Fruit fly (Drosophila melanogaster) whole organism, embryonic: ENCODE measurements around the gene CG10252.

Experiments
- CG11504 ChIP-seq: fragments of 200-800 bp; sonication (Bioruptor generic); optimal IDR thresholded peaks from 3 replicates; lab custom pipeline; 2019; ENCODE audit warnings: missing biosample characterization, mild to moderate bottlenecking, missing genetic modification characterization, moderate library complexity
- CG11723 ChIP-seq: fragments of 200-800 bp; sonication (Bioruptor generic); optimal IDR thresholded peaks from 2 replicates; lab custom pipeline; 2017; ENCODE audit warnings: missing biosample characterization, mild to moderate bottlenecking, missing genetic modification characterization
- CG12219 ChIP-seq: fragments of 200-800 bp; sonication (Bioruptor generic); optimal IDR thresholded peaks from 3 replicates; lab custom pipeline; 2018; ENCODE audit warnings: missing biosample characterization, mild to moderate bottlenecking, missing genetic modification characterization
- CG12236 ChIP-seq: fragments of 200-800 bp; sonication (Bioruptor generic); optimal IDR thresholded peaks from 2 replicates; lab custom pipeline; 2016; ENCODE audit warnings: missing biosample characterization, missing genetic modification characterization
- CG12769 ChIP-seq: fragments of 200-800 bp; sonication (Bioruptor generic); optimal IDR thresholded peaks from 2 replicates; lab custom pipeline; 2019; ENCODE audit warnings: missing biosample characterization, mild to moderate bottlenecking, missing genetic modification characterization, moderate library complexity
- CG14667 ChIP-seq: fragments of 200-800 bp; sonication (Bioruptor generic); IDR thresholded peaks from 2 replicates; pipeline ENCODE4 v1.3.6; 2022; ENCODE audit warnings: missing biosample characterization, missing genetic modification characterization
- CG15073 ChIP-seq: fragments of 200-800 bp; sonication (Bioruptor generic); optimal IDR thresholded peaks from 2 replicates; lab custom pipeline; 2016; ENCODE audit warnings: missing biosample characterization, missing genetic modification characterization
- CG15479 ChIP-seq: fragments of 200-800 bp; sonication (Bioruptor generic); optimal IDR thresholded peaks from 3 replicates; lab custom pipeline; 2019; ENCODE audit warnings: missing biosample characterization, mild to moderate bottlenecking, missing genetic modification characterization, moderate library complexity
- CG1603 ChIP-seq: fragments of 200-800 bp; sonication (Bioruptor generic); optimal IDR thresholded peaks from 2 replicates; lab custom pipeline; 2019; ENCODE audit warnings: missing biosample characterization, mild to moderate bottlenecking, missing genetic modification characterization, moderate library complexity
- CG17361 ChIP-seq: fragments of 200-800 bp; sonication (Bioruptor generic); IDR thresholded peaks from 3 replicates; pipeline ENCODE4 v1.3.6; 2022; ENCODE audit warnings: missing biosample characterization, missing genetic modification characterization
- CG17612 ChIP-seq: fragments of 200-800 bp; sonication (Bioruptor generic); IDR thresholded peaks from 2 replicates; pipeline ENCODE4 v1.3.6; 2022; ENCODE audit warnings: missing biosample characterization, missing genetic modification characterization
- CG1792 ChIP-seq: fragments of 200-800 bp; sonication (Bioruptor generic); optimal IDR thresholded peaks from 2 replicates; lab custom pipeline; 2016; ENCODE audit warnings: missing biosample characterization, missing genetic modification characterization
- CG30431 ChIP-seq: fragments of 200-800 bp; sonication (Bioruptor generic); optimal IDR thresholded peaks from 2 replicates; lab custom pipeline; 2017; ENCODE audit warnings: missing biosample characterization, missing genetic modification characterization
- CG31365 ChIP-seq: fragments of 200-800 bp; sonication (Bioruptor generic); optimal IDR thresholded peaks from 2 replicates; lab custom pipeline; 2018; ENCODE audit warnings: missing biosample characterization, mild to moderate bottlenecking, missing genetic modification characterization
- CG6175 ChIP-seq: fragments of 200-800 bp; sonication (Bioruptor generic); IDR thresholded peaks from 3 replicates; pipeline ENCODE4 v1.3.6; 2022; ENCODE audit warnings: missing biosample characterization, missing genetic modification characterization
- CG9817 ChIP-seq: fragments of 200-800 bp; sonication (Bioruptor generic); optimal IDR thresholded peaks from 2 replicates; lab custom pipeline; 2018; ENCODE audit warnings: missing biosample characterization, mild to moderate bottlenecking, missing genetic modification characterization, moderate library complexity
- CG9876 ChIP-seq: fragments of 200-800 bp; sonication (Bioruptor generic); optimal IDR thresholded peaks from 2 replicates; lab custom pipeline; 2016; ENCODE audit warnings: missing biosample characterization, missing genetic modification characterization
- CkIIα-i1 ChIP-seq: fragments of 200-800 bp; sonication (Bioruptor generic); IDR thresholded peaks from 2 replicates; pipeline ENCODE4 v1.3.6; 2022; ENCODE audit warnings: missing biosample characterization, missing genetic modification characterization
- CoRest ChIP-seq: fragments of 200-800 bp; sonication (Bioruptor generic); optimal IDR thresholded peaks from 3 replicates; lab custom pipeline; 2018; ENCODE audit warnings: missing biosample characterization, mild to moderate bottlenecking, missing genetic modification characterization, moderate library complexity
- Dfd ChIP-seq, 2 experiments: fragments of >200 bp; optimal IDR thresholded peaks; 2 replicates each; lab custom pipeline; 2017; ENCODE audit warnings: missing biosample characterization in 2 of 2, missing genetic modification characterization in 2 of 2
- Hr51 ChIP-seq, 2 experiments: fragments of 200-800 bp; sonication (Bioruptor generic); optimal IDR thresholded peaks; 2 replicates in 1 of 2; 3 replicates in 1 of 2; lab custom pipeline; 2016 to 2018; ENCODE audit warnings: missing biosample characterization in 2 of 2, missing genetic modification characterization in 2 of 2, mild to moderate bottlenecking in 1 of 2, moderate library complexity in 1 of 2
- Nf-YC ChIP-seq: fragments of 200-800 bp; optimal IDR thresholded peaks from 3 replicates; lab custom pipeline; 2019; ENCODE audit warnings: missing biosample characterization, mild to moderate bottlenecking, missing genetic modification characterization, moderate library complexity
- Poxn ChIP-seq: fragments of 200-800 bp; sonication (Bioruptor generic); IDR thresholded peaks from 2 replicates; pipeline ENCODE4 v1.3.6; 2022; ENCODE audit warnings: missing biosample characterization, missing genetic modification characterization
- Six4 ChIP-seq: fragments of 200-800 bp; sonication (Bioruptor generic); optimal IDR thresholded peaks from 2 replicates; lab custom pipeline; 2016; ENCODE audit warnings: missing biosample characterization, missing genetic modification characterization
- Spps ChIP-seq: fragments of 200-800 bp; sonication (Bioruptor generic); optimal IDR thresholded peaks from 2 replicates; lab custom pipeline; 2018; ENCODE audit warnings: missing biosample characterization, mild to moderate bottlenecking, missing genetic modification characterization
- Sry-β ChIP-seq: fragments of 200-800 bp; sonication (Bioruptor generic); optimal IDR thresholded peaks from 2 replicates; lab custom pipeline; 2018; ENCODE audit warnings: missing biosample characterization, mild to moderate bottlenecking, missing genetic modification characterization, moderate library complexity
- Stat92E ChIP-seq, 3 experiments: fragments of >200 bp in 2 of 3; fragments of 200-800 bp in 1 of 3; sonication (Bioruptor generic) in 1 of 3; optimal IDR thresholded peaks; 2 replicates each; lab custom pipeline; 2017 to 2019; ENCODE audit warnings: missing biosample characterization in 3 of 3, missing genetic modification characterization in 3 of 3, mild to moderate bottlenecking in 1 of 3, moderate library complexity in 1 of 3
- Taf1 ChIP-seq: fragments of 200-800 bp; sonication (Bioruptor generic); IDR thresholded peaks from 2 replicates; pipeline ENCODE4 v1.3.6; 2022; ENCODE audit warnings: missing biosample characterization, missing genetic modification characterization
- al ChIP-seq: fragments of 200-800 bp; sonication (Bioruptor generic); IDR thresholded peaks from 2 replicates; pipeline ENCODE4 v1.3.6; 2022; ENCODE audit warnings: missing biosample characterization, missing genetic modification characterization
- cas ChIP-seq: fragments of 200-800 bp; sonication (Bioruptor generic); IDR thresholded peaks from 2 replicates; pipeline ENCODE4 v1.3.6; 2022; ENCODE audit warnings: missing biosample characterization, missing genetic modification characterization
- corto ChIP-seq: fragments of 200-800 bp; sonication (Bioruptor generic); optimal IDR thresholded peaks from 2 replicates; lab custom pipeline; 2016; ENCODE audit warnings: missing biosample characterization, mild to moderate bottlenecking, missing genetic modification characterization, moderate library complexity
- emc ChIP-seq: fragments of 200-800 bp; sonication (Bioruptor generic); optimal IDR thresholded peaks from 2 replicates; lab custom pipeline; 2016; ENCODE audit warnings: missing biosample characterization, missing genetic modification characterization
- grau ChIP-seq: fragments of 200-800 bp; optimal IDR thresholded peaks from 3 replicates; lab custom pipeline; 2019; ENCODE audit warnings: missing biosample characterization, mild to moderate bottlenecking, missing genetic modification characterization, moderate library complexity
- grn ChIP-seq: fragments of 200-800 bp; sonication (Bioruptor generic); optimal IDR thresholded peaks from 3 replicates; lab custom pipeline; 2017; ENCODE audit warnings: missing biosample characterization, missing genetic modification characterization
- jumu ChIP-seq: fragments of 200-800 bp; sonication (Bioruptor generic); optimal IDR thresholded peaks from 3 replicates; lab custom pipeline; 2016; ENCODE audit warnings: missing biosample characterization, missing genetic modification characterization
- luna ChIP-seq: fragments of 200-800 bp; sonication (Bioruptor generic); optimal IDR thresholded peaks from 2 replicates; lab custom pipeline; 2016; ENCODE audit warnings: missing biosample characterization, missing genetic modification characterization
- odd ChIP-seq: fragments of 200-800 bp; sonication (Bioruptor generic); optimal IDR thresholded peaks from 2 replicates; lab custom pipeline; 2017; ENCODE audit warnings: missing biosample characterization, mild to moderate bottlenecking, missing genetic modification characterization
- pros ChIP-seq: fragments of 200-800 bp; sonication (Bioruptor generic); optimal IDR thresholded peaks from 3 replicates; lab custom pipeline; 2019; ENCODE audit warnings: missing biosample characterization, mild to moderate bottlenecking, missing genetic modification characterization, moderate library complexity
- pum ChIP-seq: fragments of 200-800 bp; sonication (Bioruptor generic); optimal IDR thresholded peaks from 2 replicates; lab custom pipeline; 2016; ENCODE audit warnings: missing biosample characterization, missing genetic modification characterization
- pzg ChIP-seq: fragments of 200-800 bp; sonication (Bioruptor generic); optimal IDR thresholded peaks from 3 replicates; lab custom pipeline; 2018; ENCODE audit warnings: missing biosample characterization, mild to moderate bottlenecking, missing genetic modification characterization, moderate library complexity
- ro ChIP-seq: fragments of 200-800 bp; sonication (Bioruptor generic); IDR thresholded peaks from 2 replicates; pipeline ENCODE4 v1.3.6; 2022; ENCODE audit warnings: missing biosample characterization, missing genetic modification characterization
- schlank ChIP-seq: fragments of 200-800 bp; sonication (Bioruptor generic); optimal IDR thresholded peaks from 2 replicates; lab custom pipeline; 2018; ENCODE audit warnings: missing biosample characterization, mild to moderate bottlenecking, missing genetic modification characterization
- shn ChIP-seq: fragments of 200-800 bp; sonication (Bioruptor generic); optimal IDR thresholded peaks from 3 replicates; lab custom pipeline; 2016; ENCODE audit warnings: missing biosample characterization, missing genetic modification characterization
- slp2 ChIP-seq: fragments of 200-800 bp; sonication (Bioruptor generic); optimal IDR thresholded peaks from 2 replicates; lab custom pipeline; 2016; ENCODE audit warnings: missing biosample characterization, missing genetic modification characterization
- trem ChIP-seq: fragments of 200-800 bp; optimal IDR thresholded peaks from 3 replicates; lab custom pipeline; 2019; ENCODE audit warnings: missing biosample characterization, mild to moderate bottlenecking, missing genetic modification characterization, moderate library complexity
- ttk ChIP-seq: fragments of 200-800 bp; sonication (Bioruptor generic); IDR thresholded peaks from 2 replicates; pipeline ENCODE4 v2.1.2; 2022; ENCODE audit warnings: missing biosample characterization, missing genetic modification characterization
- unc-4 ChIP-seq: fragments of 200-800 bp; sonication (Bioruptor generic); IDR thresholded peaks from 2 replicates; pipeline ENCODE4 v1.3.6; 2022; ENCODE audit warnings: missing biosample characterization, missing genetic modification characterization; ENCODE audit not compliant: partially characterized antibody
- unpg ChIP-seq: fragments of 200-800 bp; sonication (Bioruptor generic); optimal IDR thresholded peaks from 3 replicates; lab custom pipeline; 2018; ENCODE audit warnings: missing biosample characterization, mild to moderate bottlenecking, missing genetic modification characterization, moderate library complexity
- vvl ChIP-seq: fragments of 200-800 bp; sonication (Bioruptor generic); IDR thresholded peaks from 2 replicates; pipeline ENCODE4 v1.3.6; 2022; ENCODE audit warnings: missing biosample characterization, missing genetic modification characterization

The CG10252 gene

dm6 chr3R:23729632-23730471 is 33.8 kb upstream of the CG10252 start (continued):
- TF ChIP-seq odd (GFP tag; lab: Kevin White, UChicago) (no peak), corto (no peak), ttk (GFP tag; lab: Robert Waterston, UW) (peak; percentile 53; the same call in 1 of the 2 replicates), Hr51 (GFP tag; optimal IDR thresholded peaks at IDR 0.05; lab: Kevin White, UChicago) (no peak), trem (tag; lab: Kevin White, UChicago) (no peak), CG17361 (GFP tag; lab: Robert Waterston, UW) (no peak; the same call in 2 of the 3 replicates), CG1603 (no peak), pum (GFP tag; lab: Kevin White, UChicago) (no peak), Taf1 (GFP tag; lab: Robert Waterston, UW) (no peak), CG11504 (tag; lab: Kevin White, UChicago) (peak; percentile 6), CG17612 (GFP tag; lab: Robert Waterston, UW) (no peak), CG9817 (tag; lab: Kevin White, UChicago) (no peak), CG6175 (GFP tag; lab: Robert Waterston, UW) (no peak), Poxn (GFP tag; lab: Robert Waterston, UW) (no peak), shn (GFP tag; lab: Kevin White, UChicago) (no peak), CG12769 (tag; lab: Kevin White, UChicago) (peak; percentile 98), CG14667 (no peak), CG15479 (GFP tag; lab: Kevin White, UChicago) (peak; percentile 69), CG1792 (GFP tag; lab: Kevin White, UChicago) (no peak), vvl (GFP tag; lab: Robert Waterston, UW) (peak; percentile 34; the same call in 1 of the 2 replicates), CG11723 (GFP tag; lab: Kevin White, UChicago) (no peak), Spps (tag; lab: Kevin White, UChicago) (no peak), pros (GFP tag; lab: Kevin White, UChicago) (peak; percentile 89), Dfd (GFP tag; optimal IDR thresholded peaks at IDR 0.05; lab: Kevin White, UChicago) (no peak), CG30431 (GFP tag; lab: Kevin White, UChicago) (no peak), CG9876 (no peak), cas (no peak), CG12236 (no peak), grau (tag; lab: Kevin White, UChicago) (peak; percentile 14), emc (GFP tag; lab: Kevin White, UChicago) (no peak), Sry-β (GFP tag; lab: Kevin White, UChicago) (no peak), pzg (GFP tag; lab: Kevin White, UChicago) (no peak), CG15073 (no peak), Stat92E (GFP tag; optimal IDR thresholded peaks at IDR 0.05; lab: Kevin White, UChicago) (peak in 2 of 3 experiments; percentile 65 to 92), CG12219 (GFP tag; lab: Kevin White, UChicago) (peak; percentile 45), slp2 (GFP tag; lab: Kevin White, UChicago) (no peak), ro (GFP tag; lab: Robert Waterston, UW) (no peak), CG31365 (tag; lab: Kevin White, UChicago) (no peak), jumu (GFP tag; lab: Kevin White, UChicago) (no peak), schlank (tag; lab: Kevin White, UChicago) (no peak), luna (GFP tag; lab: Kevin White, UChicago) (no peak), unc-4 (0 out of 2 replicates have a peak, but pooled peaks have one; percentile 41), CoRest (tag; lab: Kevin White, UChicago) (peak; percentile 59), grn (GFP tag; lab: Kevin White, UChicago) (peak; percentile 50), CkIIα-i1 (GFP tag; lab: Robert Waterston, UW) (no peak), Six4 (GFP tag; lab: Kevin White, UChicago) (no peak), unpg (no peak), al (GFP tag; lab: Robert Waterston, UW) (no peak), Nf-YC (tag; lab: Kevin White, UChicago) (peak; percentile 38)
